ENCODE assay signal across 1 fruit fly cellular context in the genomic region with DNA sequence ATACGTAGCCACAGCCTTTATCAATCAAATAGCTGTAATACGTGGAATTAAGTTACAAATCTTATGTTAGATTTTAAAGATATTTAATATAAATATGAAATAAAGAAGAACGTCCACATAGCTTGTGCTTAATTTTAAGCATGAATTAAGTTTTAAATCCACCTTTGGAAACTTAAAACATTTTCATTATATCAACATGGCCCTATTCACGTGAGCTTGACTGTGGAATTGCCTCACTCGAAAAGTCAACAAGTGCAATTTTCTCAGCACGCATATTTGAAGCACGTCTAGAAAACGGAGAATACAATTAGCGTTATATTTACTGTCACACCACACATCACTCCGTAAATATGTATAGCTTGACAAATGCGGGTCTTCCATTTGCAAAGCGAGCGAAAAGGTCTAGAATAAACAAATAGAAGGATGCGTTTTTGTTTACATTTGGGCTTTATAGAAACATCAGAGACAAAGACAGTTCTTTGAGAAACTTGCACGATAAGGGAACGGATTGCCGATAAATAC.
TF ChIP-seq lines count a peak whose summit lies in the region.

No protein-coding gene starts in this region.

TF ChIP-seq in whole organism, embryonic, 481 proteins besides CTCF, POLR2A, EP300 and RAD21 (continued from another document and continues in another):
- TF ChIP-seq Ets65A (GFP tag; lab: Kevin White, UChicago) (peak; percentile 83), sima (GFP tag; optimal IDR thresholded peaks at IDR 0.05; lab: Kevin White, UChicago) (peak; percentile 25), gsb (GFP tag; IDR thresholded peaks at IDR 0.05; lab: Robert Waterston, UW) (peak; percentile 76), CG9932 (GFP tag; IDR thresholded peaks at IDR 0.05; lab: Robert Waterston, UW) (peak; percentile 82), pros (GFP tag; optimal IDR thresholded peaks at IDR 0.05; lab: Kevin White, UChicago) (no peak), onecut (GFP tag; IDR thresholded peaks at IDR 0.05; lab: Robert Waterston, UW) (peak; percentile 77), psq (GFP tag; optimal IDR thresholded peaks at IDR 0.05; lab: Kevin White, UChicago) (peak; percentile 65), E2f2 (GFP tag; IDR thresholded peaks at IDR 0.05; lab: Robert Waterston, UW) (peak; percentile 61), repo (GFP tag; optimal IDR thresholded peaks at IDR 0.05; lab: Kevin White, UChicago) (peak; percentile 57), CG16813 (GFP tag; IDR thresholded peaks at IDR 0.05; lab: Robert Waterston, UW; ENCODE audit: partially characterized antibody) (no peak), CG34376 (GFP tag; optimal IDR thresholded peaks at IDR 0.05; lab: Kevin White, UChicago) (peak; percentile 64), CG9609 (GFP tag; optimal IDR thresholded peaks at IDR 0.05; lab: Kevin White, UChicago) (peak; percentile 6), CG11247 (GFP tag; IDR thresholded peaks at IDR 0.05; lab: Robert Waterston, UW) (peak; percentile 54; the same call in 1 of the 2 replicates), Myb (GFP tag; optimal IDR thresholded peaks at IDR 0.05; lab: Kevin White, UChicago) (peak; percentile 27), Hr51 (GFP tag; optimal IDR thresholded peaks at IDR 0.05; lab: Kevin White, UChicago) (peak; percentile 52 to 94), chn (GFP tag; optimal IDR thresholded peaks at IDR 0.05; lab: Kevin White, UChicago) (peak; percentile 37), mirr (GFP tag; optimal IDR thresholded peaks at IDR 0.05; lab: Kevin White, UChicago) (peak; percentile 64), cad (GFP tag; optimal IDR thresholded peaks at IDR 0.05; lab: Kevin White, UChicago) (no peak), Opbp (GFP tag; IDR thresholded peaks at IDR 0.05; lab: Robert Waterston, UW; ENCODE audit: partially characterized antibody) (no peak), CG1024 (GFP tag; IDR thresholded peaks at IDR 0.05; lab: Robert Waterston, UW) (peak; percentile 72), mam (GFP tag; optimal IDR thresholded peaks at IDR 0.05; lab: Kevin White, UChicago) (peak; percentile 61), Dip2 (GFP tag; IDR thresholded peaks at IDR 0.05; lab: Robert Waterston, UW) (no peak), bigmax (GFP tag; optimal IDR thresholded peaks at IDR 0.05; lab: Kevin White, UChicago) (peak; percentile 16), Asciz (GFP tag; optimal IDR thresholded peaks at IDR 0.05; lab: Kevin White, UChicago) (peak; percentile 94), CG4404 (GFP tag; IDR thresholded peaks at IDR 0.05; lab: Robert Waterston, UW) (no peak; the same call in 1 of the 2 replicates), schlank (tag; optimal IDR thresholded peaks at IDR 0.05; lab: Kevin White, UChicago) (peak; percentile 51), ash1 (GFP tag; optimal IDR thresholded peaks at IDR 0.05; lab: Kevin White, UChicago) (no peak), her (GFP tag; optimal IDR thresholded peaks at IDR 0.05; lab: Kevin White, UChicago) (no peak), hkb (optimal IDR thresholded peaks at IDR 0.05; lab: Kevin White, UChicago) (no peak), hkb (GFP tag; IDR thresholded peaks at IDR 0.05; lab: Robert Waterston, UW) (peak; percentile 93), sc (optimal IDR thresholded peaks at IDR 0.05; lab: Kevin White, UChicago) (no peak), sc (GFP tag; optimal IDR thresholded peaks at IDR 0.05; lab: Kevin White, UChicago) (peak; percentile 79), CG3726 (GFP tag; IDR thresholded peaks at IDR 0.05; lab: Robert Waterston, UW) (peak; percentile 83; the same call in 2 of the 3 replicates), CG15479 (GFP tag; optimal IDR thresholded peaks at IDR 0.05; lab: Kevin White, UChicago) (peak; percentile 47), NC2β (GFP tag; optimal IDR thresholded peaks at IDR 0.05; lab: Kevin White, UChicago) (peak; percentile 53), CG10979 (tag; optimal IDR thresholded peaks at IDR 0.05; lab: Kevin White, UChicago) (peak; percentile 92), CG17186 (GFP tag; optimal IDR thresholded peaks at IDR 0.05; lab: Kevin White, UChicago) (peak; percentile 4), D (optimal IDR thresholded peaks at IDR 0.05; lab: Kevin White, UChicago) (no peak), D (GFP tag; optimal IDR thresholded peaks at IDR 0.05; lab: Kevin White, UChicago) (peak; percentile 79), gro (GFP tag; optimal IDR thresholded peaks at IDR 0.05; lab: Kevin White, UChicago) (no peak), CG7271 (tag; optimal IDR thresholded peaks at IDR 0.05; lab: Kevin White, UChicago) (peak; percentile 64), hbn (GFP tag; IDR thresholded peaks at IDR 0.05; lab: Robert Waterston, UW; ENCODE audit: partially characterized antibody) (no peak), CG3281 (GFP tag; optimal IDR thresholded peaks at IDR 0.05; lab: Kevin White, UChicago) (peak; percentile 92), hb (GFP tag; IDR thresholded peaks at IDR 0.05; lab: Robert Waterston, UW; ENCODE audit: partially characterized antibody) (no peak), CG3407 (GFP tag; optimal IDR thresholded peaks at IDR 0.05; lab: Kevin White, UChicago) (peak; percentile 81), CG13775 (GFP tag; optimal IDR thresholded peaks at IDR 0.05; lab: Kevin White, UChicago) (peak; percentile 85), bsh (GFP tag; optimal IDR thresholded peaks at IDR 0.05; lab: Kevin White, UChicago) (peak; percentile 90 to 95), wor (GFP tag; IDR thresholded peaks at IDR 0.05; lab: Robert Waterston, UW) (peak; percentile 72), CG15011 (GFP tag; optimal IDR thresholded peaks at IDR 0.05; lab: Kevin White, UChicago) (peak; percentile 84), CG6813 (GFP tag; optimal IDR thresholded peaks at IDR 0.05; lab: Kevin White, UChicago) (peak; percentile 87), CG17359 (tag; optimal IDR thresholded peaks at IDR 0.05; lab: Kevin White, UChicago) (peak; percentile 91), salm (tag; optimal IDR thresholded peaks at IDR 0.05; lab: Kevin White, UChicago) (peak; percentile 91), HHEX (GFP tag; optimal IDR thresholded peaks at IDR 0.05; lab: Kevin White, UChicago) (peak; percentile 89), CG1602 (GFP tag; optimal IDR thresholded peaks at IDR 0.05; lab: Kevin White, UChicago) (peak; percentile 78), CG15696 (tag; optimal IDR thresholded peaks at IDR 0.05; lab: Kevin White, UChicago) (peak; percentile 86), CG32772 (GFP tag; IDR thresholded peaks at IDR 0.05; lab: Robert Waterston, UW) (peak; percentile 83; the same call in 1 of the 2 replicates), CG12071 (GFP tag; optimal IDR thresholded peaks at IDR 0.05; lab: Kevin White, UChicago) (peak; percentile 84), CG18476 (GFP tag; optimal IDR thresholded peaks at IDR 0.05; lab: Kevin White, UChicago) (peak; percentile 88), ab (GFP tag; optimal IDR thresholded peaks at IDR 0.05; lab: Kevin White, UChicago) (no peak), CG18262 (tag; optimal IDR thresholded peaks at IDR 0.05; lab: Kevin White, UChicago) (peak; percentile 93), bab2 (GFP tag; optimal IDR thresholded peaks at IDR 0.05; lab: Kevin White, UChicago) (peak; percentile 64), CG9876 (GFP tag; optimal IDR thresholded peaks at IDR 0.05; lab: Kevin White, UChicago) (peak; percentile 34), Optix (GFP tag; IDR thresholded peaks at IDR 0.05; lab: Robert Waterston, UW) (peak; percentile 48; the same call in 1 of the 3 replicates), nau (GFP tag; optimal IDR thresholded peaks at IDR 0.05; lab: Kevin White, UChicago) (peak; percentile 88), CG31224 (GFP tag; IDR thresholded peaks at IDR 0.05; lab: Robert Waterston, UW) (peak; percentile 74), MTF-1 (GFP tag; optimal IDR thresholded peaks at IDR 0.05; lab: Kevin White, UChicago; ENCODE audit: borderline replicate concordance) (peak; percentile 81), stc (GFP tag; IDR thresholded peaks at IDR 0.05; lab: Robert Waterston, UW) (peak; percentile 87), CG31441 (GFP tag; IDR thresholded peaks at IDR 0.05; lab: Robert Waterston, UW) (peak; percentile 93), fd3F (GFP tag; optimal IDR thresholded peaks at IDR 0.05; lab: Kevin White, UChicago) (peak; percentile 89), BEAF-32 (GFP tag; optimal IDR thresholded peaks at IDR 0.05; lab: Kevin White, UChicago) (no peak), kah (GFP tag; optimal IDR thresholded peaks at IDR 0.05; lab: Kevin White, UChicago) (peak; percentile 90), vnd (GFP tag; IDR thresholded peaks at IDR 0.05; lab: Robert Waterston, UW; ENCODE audit: partially characterized antibody) (no peak), seq (GFP tag; IDR thresholded peaks at IDR 0.05; lab: Robert Waterston, UW) (peak; percentile 91), CG15073 (GFP tag; optimal IDR thresholded peaks at IDR 0.05; lab: Kevin White, UChicago) (no peak), NC2α (GFP tag; optimal IDR thresholded peaks at IDR 0.05; lab: Kevin White, UChicago) (peak; percentile 59), fu2 (GFP tag; optimal IDR thresholded peaks at IDR 0.05; lab: Kevin White, UChicago) (no peak), CG2889 (GFP tag; IDR thresholded peaks at IDR 0.05; lab: Robert Waterston, UW) (no peak), CG32532 (GFP tag; IDR thresholded peaks at IDR 0.05; lab: Robert Waterston, UW) (peak; percentile 88), pum (GFP tag; optimal IDR thresholded peaks at IDR 0.05; lab: Kevin White, UChicago) (peak; percentile 58), Fer1 (GFP tag; optimal IDR thresholded peaks at IDR 0.05; lab: Kevin White, UChicago) (peak; percentile 92), Ptx1 (GFP tag; IDR thresholded peaks at IDR 0.05; lab: Robert Waterston, UW) (peak; percentile 80), tup (GFP tag; optimal IDR thresholded peaks at IDR 0.05; lab: Kevin White, UChicago) (peak; percentile 72), gem (tag; optimal IDR thresholded peaks at IDR 0.05; lab: Kevin White, UChicago) (peak; percentile 93), CG12659 (GFP tag; optimal IDR thresholded peaks at IDR 0.05; lab: Kevin White, UChicago) (peak; percentile 90), CG8924 (tag; optimal IDR thresholded peaks at IDR 0.05; lab: Kevin White, UChicago) (peak; percentile 91), Side (GFP tag; optimal IDR thresholded peaks at IDR 0.05; lab: Kevin White, UChicago) (no peak), Scr (GFP tag; IDR thresholded peaks at IDR 0.05; lab: Robert Waterston, UW; ENCODE audit: partially characterized antibody) (no peak), CG15601 (tag; optimal IDR thresholded peaks at IDR 0.05; lab: Kevin White, UChicago) (peak; percentile 92), pfk (GFP tag; optimal IDR thresholded peaks at IDR 0.05; lab: Kevin White, UChicago) (peak; percentile 29), otp (GFP tag; IDR thresholded peaks at IDR 0.05; lab: Robert Waterston, UW) (peak; percentile 89; the same call in 2 of the 3 replicates), Atf6 (GFP tag; IDR thresholded peaks at IDR 0.05; lab: Robert Waterston, UW) (peak; percentile 84), Nf-YA (GFP tag; IDR thresholded peaks at IDR 0.05; lab: Robert Waterston, UW) (peak; percentile 74), br (optimal IDR thresholded peaks at IDR 0.05; lab: Kevin White, UChicago) (no peak), CG4360 (GFP tag; IDR thresholded peaks at IDR 0.05; lab: Robert Waterston, UW) (peak; percentile 80), CG10209 (GFP tag; optimal IDR thresholded peaks at IDR 0.05; lab: Kevin White, UChicago) (peak; percentile 84), rib (GFP tag; IDR thresholded peaks at IDR 0.05; lab: Robert Waterston, UW) (no peak), exex (tag; optimal IDR thresholded peaks at IDR 0.05; lab: Kevin White, UChicago) (peak; percentile 63), amos (GFP tag; IDR thresholded peaks at IDR 0.05; lab: Robert Waterston, UW; ENCODE audit: partially characterized antibody) (no peak), Antp (GFP tag; optimal IDR thresholded peaks at IDR 0.05; lab: Kevin White, UChicago) (peak; percentile 26), CG7786 (GFP tag; optimal IDR thresholded peaks at IDR 0.05; lab: Kevin White, UChicago) (no peak), az2 (GFP tag; optimal IDR thresholded peaks at IDR 0.05; lab: Kevin White, UChicago) (peak; percentile 84), p53 (GFP tag; optimal IDR thresholded peaks at IDR 0.05; lab: Kevin White, UChicago) (no peak), org-1 (GFP tag; optimal IDR thresholded peaks at IDR 0.05; lab: Kevin White, UChicago) (peak; percentile 77), zfh1 (GFP tag; IDR thresholded peaks at IDR 0.05; lab: Robert Waterston, UW) (peak; percentile 79), tio (GFP tag; optimal IDR thresholded peaks at IDR 0.05; lab: Kevin White, UChicago) (no peak), CG11398 (GFP tag; optimal IDR thresholded peaks at IDR 0.05; lab: Kevin White, UChicago) (no peak), slp2 (GFP tag; optimal IDR thresholded peaks at IDR 0.05; lab: Kevin White, UChicago) (peak; percentile 40), lab (GFP tag; optimal IDR thresholded peaks at IDR 0.05; lab: Kevin White, UChicago) (peak; percentile 94), lola (GFP tag; optimal IDR thresholded peaks at IDR 0.05; lab: Kevin White, UChicago) (peak in 1 of 3 experiments; percentile 90), zf30C (GFP tag; optimal IDR thresholded peaks at IDR 0.05; lab: Kevin White, UChicago) (no peak), Hand (GFP tag; optimal IDR thresholded peaks at IDR 0.05; lab: Kevin White, UChicago) (peak; percentile 79), pzg (GFP tag; optimal IDR thresholded peaks at IDR 0.05; lab: Kevin White, UChicago) (no peak), CG10543 (GFP tag; optimal IDR thresholded peaks at IDR 0.05; lab: Kevin White, UChicago) (peak; percentile 86), Ravus (GFP tag; IDR thresholded peaks at IDR 0.05; lab: Robert Waterston, UW) (peak; percentile 56), ap (GFP tag; IDR thresholded peaks at IDR 0.05; lab: Robert Waterston, UW) (peak; percentile 85), ci (GFP tag; IDR thresholded peaks at IDR 0.05; lab: Robert Waterston, UW) (peak; percentile 90), CG1529 (GFP tag; optimal IDR thresholded peaks at IDR 0.05; lab: Kevin White, UChicago) (peak; percentile 80), CG6765 (GFP tag; optimal IDR thresholded peaks at IDR 0.05; lab: Kevin White, UChicago) (peak; percentile 74), pho (GFP tag; optimal IDR thresholded peaks at IDR 0.05; lab: Kevin White, UChicago) (peak; percentile 60), MBD-R2 (GFP tag; IDR thresholded peaks at IDR 0.05; lab: Robert Waterston, UW) (peak; percentile 64), dati (GFP tag; IDR thresholded peaks at IDR 0.05; lab: Robert Waterston, UW) (peak; percentile 53; the same call in 1 of the 2 replicates), CG42726 (GFP tag; IDR thresholded peaks at IDR 0.05; lab: Robert Waterston, UW; ENCODE audit: partially characterized antibody) (no peak), crc (GFP tag; optimal IDR thresholded peaks at IDR 0.05; lab: Kevin White, UChicago) (peak; percentile 40), ATbp (GFP tag; optimal IDR thresholded peaks at IDR 0.05; lab: Kevin White, UChicago) (peak; percentile 80), CG7839 (tag; optimal IDR thresholded peaks at IDR 0.05; lab: Kevin White, UChicago) (peak; percentile 95)
